Fruit fly (Drosophila melanogaster) whole organism, embryonic: Measurements from ENCODE around the gene Mgat4b.

Experiments
- BEAF-32 ChIP-seq: fragments of 200-800 bp; sonication (Bioruptor generic); optimal IDR thresholded peaks from 3 replicates; lab custom pipeline; 2017; ENCODE audit warnings: missing biosample characterization, missing genetic modification characterization, mild to moderate bottlenecking, moderate library complexity, missing genetic modification reagents
- Blimp-1 ChIP-seq: fragments of 200-800 bp; sonication (Bioruptor generic); optimal IDR thresholded peaks from 3 replicates; lab custom pipeline; 2018; ENCODE audit warnings: missing biosample characterization, missing genetic modification characterization, mild to moderate bottlenecking, moderate library complexity, missing genetic modification reagents
- BtbVII ChIP-seq: fragments of 200-800 bp; sonication (Bioruptor generic); optimal IDR thresholded peaks from 3 replicates; lab custom pipeline; 2017; ENCODE audit warnings: missing biosample characterization, mild to moderate bottlenecking, missing genetic modification characterization
- CG10274 ChIP-seq: fragments of 200-800 bp; sonication (Bioruptor generic); optimal IDR thresholded peaks from 3 replicates; lab custom pipeline; 2017; ENCODE audit warnings: missing biosample characterization, mild to moderate bottlenecking, missing genetic modification characterization
- CG11398 ChIP-seq: fragments of 200-800 bp; sonication (Bioruptor generic); optimal IDR thresholded peaks from 2 replicates; lab custom pipeline; 2016; ENCODE audit warnings: missing biosample characterization, missing genetic modification characterization
- CG11456 ChIP-seq: fragments of 200-800 bp; sonication (Bioruptor generic); IDR thresholded peaks from 3 replicates; pipeline ENCODE4 v1.3.6; 2022; ENCODE audit warnings: missing biosample characterization, missing genetic modification characterization
- CG12769 ChIP-seq: fragments of 200-800 bp; sonication (Bioruptor generic); optimal IDR thresholded peaks from 2 replicates; lab custom pipeline; 2019; ENCODE audit warnings: missing biosample characterization, mild to moderate bottlenecking, missing genetic modification characterization, moderate library complexity
- CG13894 ChIP-seq: fragments of 200-800 bp; sonication (Bioruptor generic); optimal IDR thresholded peaks from 3 replicates; lab custom pipeline; 2018; ENCODE audit warnings: missing biosample characterization, mild to moderate bottlenecking, missing genetic modification characterization, moderate library complexity
- CG14014 ChIP-seq: fragments of 200-800 bp; sonication (Bioruptor generic); IDR thresholded peaks from 2 replicates; pipeline ENCODE4 v1.3.6; 2022; ENCODE audit warnings: missing biosample characterization, missing genetic modification characterization
- CG14441 ChIP-seq: fragments of 200-800 bp; sonication (Bioruptor generic); IDR thresholded peaks from 2 replicates; pipeline ENCODE4 v1.3.6; 2022; ENCODE audit warnings: missing biosample characterization, missing genetic modification characterization
- CG1529 ChIP-seq: fragments of 200-800 bp; sonication (Bioruptor generic); optimal IDR thresholded peaks from 3 replicates; lab custom pipeline; 2018; ENCODE audit warnings: missing biosample characterization, missing genetic modification characterization
- CG17359 ChIP-seq: fragments of 200-800 bp; sonication (Bioruptor generic); optimal IDR thresholded peaks from 3 replicates; lab custom pipeline; 2018; ENCODE audit warnings: missing biosample characterization, mild to moderate bottlenecking, missing genetic modification characterization, moderate library complexity
- CG2889 ChIP-seq: fragments of 200-800 bp; sonication (Bioruptor generic); IDR thresholded peaks from 3 replicates; pipeline ENCODE4 v1.3.6; 2022; ENCODE audit warnings: missing biosample characterization, missing genetic modification characterization
- CG30431 ChIP-seq: fragments of 200-800 bp; sonication (Bioruptor generic); optimal IDR thresholded peaks from 2 replicates; lab custom pipeline; 2017; ENCODE audit warnings: missing biosample characterization, missing genetic modification characterization
- CG5180 ChIP-seq: fragments of 200-800 bp; sonication (Bioruptor generic); optimal IDR thresholded peaks from 3 replicates; lab custom pipeline; 2017; ENCODE audit warnings: missing biosample characterization, missing genetic modification characterization, mild to moderate bottlenecking, moderate library complexity, missing genetic modification reagents
- CG7357 ChIP-seq: fragments of 200-800 bp; sonication (Bioruptor generic); IDR thresholded peaks from 3 replicates; pipeline ENCODE4 v1.3.6; 2022; ENCODE audit warnings: missing biosample characterization, missing genetic modification characterization
- CG7963 ChIP-seq: fragments of 200-800 bp; sonication (Bioruptor generic); IDR thresholded peaks from 3 replicates; pipeline ENCODE4 v1.3.6; 2022; ENCODE audit warnings: missing biosample characterization, missing genetic modification characterization; ENCODE audit not compliant: partially characterized antibody
- CG9727 ChIP-seq: fragments of 200-800 bp; sonication (Bioruptor generic); optimal IDR thresholded peaks from 3 replicates; lab custom pipeline; 2017; ENCODE audit warnings: missing biosample characterization, mild to moderate bottlenecking, missing genetic modification characterization
- CG9817 ChIP-seq: fragments of 200-800 bp; sonication (Bioruptor generic); optimal IDR thresholded peaks from 2 replicates; lab custom pipeline; 2018; ENCODE audit warnings: missing biosample characterization, mild to moderate bottlenecking, missing genetic modification characterization, moderate library complexity
- CG9932 ChIP-seq: fragments of 200-800 bp; sonication (Bioruptor generic); IDR thresholded peaks from 2 replicates; pipeline ENCODE4 v1.3.6; 2022; ENCODE audit warnings: missing biosample characterization, missing genetic modification characterization
- CkIIα-i1 ChIP-seq: fragments of 200-800 bp; sonication (Bioruptor generic); IDR thresholded peaks from 2 replicates; pipeline ENCODE4 v1.3.6; 2022; ENCODE audit warnings: missing biosample characterization, missing genetic modification characterization
- Dek ChIP-seq: fragments of 200-800 bp; sonication (Bioruptor generic); optimal IDR thresholded peaks from 3 replicates; lab custom pipeline; 2019; ENCODE audit warnings: missing biosample characterization, mild to moderate bottlenecking, missing genetic modification characterization, moderate library complexity
- H2.0 ChIP-seq: fragments of 200-800 bp; sonication (Bioruptor generic); IDR thresholded peaks from 2 replicates; pipeline ENCODE4 v1.3.6; 2022; ENCODE audit warnings: missing biosample characterization, missing genetic modification characterization
- HLH3B ChIP-seq: fragments of 200-800 bp; sonication (Bioruptor generic); IDR thresholded peaks from 2 replicates; pipeline ENCODE4 v1.3.6; 2022; ENCODE audit warnings: missing biosample characterization, missing genetic modification characterization
- HLH4C ChIP-seq: fragments of 200-800 bp; sonication (Bioruptor generic); IDR thresholded peaks from 3 replicates; pipeline ENCODE4 v1.3.6; 2022; ENCODE audit warnings: missing biosample characterization, missing genetic modification characterization; ENCODE audit not compliant: partially characterized antibody
- Kr ChIP-seq: fragments of 200-800 bp; sonication (Bioruptor generic); optimal IDR thresholded peaks from 2 replicates; lab custom pipeline; 2017; ENCODE audit warnings: missing biosample characterization, mild to moderate bottlenecking, missing genetic modification characterization
- Nf-YB ChIP-seq: fragments of 200-800 bp; sonication (Bioruptor generic); optimal IDR thresholded peaks from 3 replicates; lab custom pipeline; 2019; ENCODE audit warnings: missing biosample characterization, mild to moderate bottlenecking, missing genetic modification characterization, moderate library complexity
- Ravus ChIP-seq: fragments of 200-800 bp; sonication (Bioruptor generic); IDR thresholded peaks from 2 replicates; pipeline ENCODE4 v1.3.6; 2022; ENCODE audit warnings: missing biosample characterization, missing genetic modification characterization
- TFAM ChIP-seq: fragments of 200-800 bp; sonication (Bioruptor generic); optimal IDR thresholded peaks from 2 replicates; lab custom pipeline; 2017; ENCODE audit warnings: missing biosample characterization, missing genetic modification characterization, inconsistent platforms
- abd-A ChIP-seq: fragments of 200-800 bp; sonication (Bioruptor generic); optimal IDR thresholded peaks from 3 replicates; lab custom pipeline; 2019; ENCODE audit warnings: missing biosample characterization, mild to moderate bottlenecking, missing genetic modification characterization, moderate library complexity
- ap ChIP-seq: fragments of 200-800 bp; sonication (Bioruptor generic); IDR thresholded peaks from 2 replicates; pipeline ENCODE4 v1.3.6; 2022; ENCODE audit warnings: missing biosample characterization, missing genetic modification characterization
- az2 ChIP-seq: fragments of 200-800 bp; sonication (Bioruptor generic); optimal IDR thresholded peaks from 3 replicates; lab custom pipeline; 2016; ENCODE audit warnings: missing biosample characterization, missing genetic modification characterization
- chm ChIP-seq: fragments of 200-800 bp; sonication (Bioruptor generic); IDR thresholded peaks from 2 replicates; pipeline ENCODE4 v1.3.6; 2022; ENCODE audit warnings: missing biosample characterization, missing genetic modification characterization
- ci ChIP-seq: fragments of 200-800 bp; sonication (Bioruptor generic); IDR thresholded peaks from 3 replicates; pipeline ENCODE4 v1.3.6; 2022; ENCODE audit warnings: missing biosample characterization, missing genetic modification characterization
- corto ChIP-seq: fragments of 200-800 bp; sonication (Bioruptor generic); optimal IDR thresholded peaks from 2 replicates; lab custom pipeline; 2016; ENCODE audit warnings: missing biosample characterization, mild to moderate bottlenecking, missing genetic modification characterization, moderate library complexity
- disco-r ChIP-seq: fragments of 200-800 bp; sonication (Bioruptor generic); optimal IDR thresholded peaks from 2 replicates; lab custom pipeline; 2016; ENCODE audit warnings: missing biosample characterization, missing genetic modification characterization
- fd102C ChIP-seq: fragments of 200-800 bp; sonication (Bioruptor generic); optimal IDR thresholded peaks from 2 replicates; lab custom pipeline; 2018; ENCODE audit warnings: missing biosample characterization, mild to moderate bottlenecking, missing genetic modification characterization, moderate library complexity
- fu2 ChIP-seq: fragments of 200-800 bp; sonication (Bioruptor generic); optimal IDR thresholded peaks from 2 replicates; lab custom pipeline; 2016; ENCODE audit warnings: missing biosample characterization, missing genetic modification characterization
- hbn ChIP-seq: fragments of 200-800 bp; sonication (Bioruptor generic); IDR thresholded peaks from 2 replicates; pipeline ENCODE4 v1.3.6; 2022; ENCODE audit warnings: missing biosample characterization, missing genetic modification characterization; ENCODE audit not compliant: partially characterized antibody
- lbe ChIP-seq: fragments of 200-800 bp; sonication (Bioruptor generic); optimal IDR thresholded peaks from 2 replicates; lab custom pipeline; 2016; ENCODE audit warnings: missing biosample characterization, mild to moderate bottlenecking, missing genetic modification characterization
- lilli ChIP-seq: fragments of 200-800 bp; sonication (Bioruptor generic); optimal IDR thresholded peaks from 3 replicates; lab custom pipeline; 2016; ENCODE audit warnings: missing biosample characterization, missing genetic modification characterization
- oc ChIP-seq: fragments of 200-800 bp; sonication (Bioruptor generic); optimal IDR thresholded peaks from 2 replicates; lab custom pipeline; 2018; ENCODE audit warnings: missing biosample characterization, mild to moderate bottlenecking, missing genetic modification characterization, moderate library complexity
- schlank ChIP-seq: fragments of 200-800 bp; sonication (Bioruptor generic); optimal IDR thresholded peaks from 2 replicates; lab custom pipeline; 2018; ENCODE audit warnings: missing biosample characterization, mild to moderate bottlenecking, missing genetic modification characterization
- sens ChIP-seq: fragments of 200-800 bp; sonication (Bioruptor generic); peaks from one replicate; lab custom pipeline; 2016; ENCODE audit warnings: missing biosample characterization, missing genetic modification characterization
- sens-2 ChIP-seq: fragments of 200-800 bp; sonication (Bioruptor generic); IDR thresholded peaks from 2 replicates; pipeline ENCODE4 v1.3.6; 2022; ENCODE audit warnings: missing biosample characterization, missing genetic modification characterization
- sisA ChIP-seq: fragments of 200-800 bp; sonication (Bioruptor generic); IDR thresholded peaks from 2 replicates; pipeline ENCODE4 v1.3.6; 2022; ENCODE audit warnings: missing biosample characterization, missing genetic modification characterization
- sr ChIP-seq: fragments of 200-800 bp; sonication (Bioruptor generic); IDR thresholded peaks from 3 replicates; pipeline ENCODE4 v1.3.6; 2022; ENCODE audit warnings: missing biosample characterization, missing genetic modification characterization
- unc-4 ChIP-seq: fragments of 200-800 bp; sonication (Bioruptor generic); IDR thresholded peaks from 2 replicates; pipeline ENCODE4 v1.3.6; 2022; ENCODE audit warnings: missing biosample characterization, missing genetic modification characterization; ENCODE audit not compliant: partially characterized antibody
- wdn ChIP-seq: fragments of 200-800 bp; sonication (Bioruptor generic); IDR thresholded peaks from 2 replicates; pipeline ENCODE4 v1.3.6; 2022; ENCODE audit warnings: missing biosample characterization, missing genetic modification characterization
- wor ChIP-seq: fragments of 200-800 bp; sonication (Bioruptor generic); IDR thresholded peaks from 2 replicates; pipeline ENCODE4 v1.3.6; 2022; ENCODE audit warnings: missing biosample characterization, missing genetic modification characterization

The Mgat4b gene

DNA sequence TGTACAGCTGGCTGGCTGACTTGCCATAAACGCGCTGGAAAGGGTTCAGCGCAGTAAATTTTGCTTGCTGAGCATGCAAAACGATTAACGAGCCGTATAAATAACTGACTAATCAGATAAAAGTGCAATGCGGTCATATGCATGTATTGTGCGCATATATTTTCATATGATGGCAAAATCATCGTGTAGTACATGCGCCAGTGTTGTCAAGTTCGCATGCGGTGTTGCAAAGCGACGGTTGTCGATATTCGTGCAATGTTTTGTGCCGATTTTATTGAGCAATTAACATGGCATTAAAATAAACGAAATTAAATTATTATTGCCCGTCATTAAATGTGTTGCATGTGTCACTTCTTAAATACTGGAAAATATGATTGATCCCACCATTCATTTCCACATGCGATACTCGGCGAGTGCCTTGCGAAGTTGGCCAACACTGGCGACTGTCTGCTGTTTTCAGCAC, 21.1 kb upstream of the Mgat4b start (continued):
- peak; percentile 73 for TF ChIP-seq CG30431 (GFP tag; lab: Kevin White, UChicago)
- TF ChIP-seq Blimp-1 (GFP tag; lab: Kevin White, UChicago), result no peak
- peak; percentile 74 for TF ChIP-seq az2 (GFP tag; lab: Kevin White, UChicago)
- TF ChIP-seq CG17359 (tag; lab: Kevin White, UChicago), result peak; percentile 63
- no peak for TF ChIP-seq oc (tag; lab: Kevin White, UChicago)
- peak; percentile 18 for TF ChIP-seq fd102C (GFP tag; lab: Kevin White, UChicago)
- TF ChIP-seq CG12769 (tag; lab: Kevin White, UChicago), result no peak
- peak; percentile 64 for TF ChIP-seq HLH3B
- TF ChIP-seq CG5180, result peak; percentile 48
- peak; percentile 76 for TF ChIP-seq unc-4 (GFP tag; lab: Robert Waterston, UW)
- no peak for TF ChIP-seq Nf-YB
- TF ChIP-seq CG1529, result peak; percentile 49
- peak; percentile 69 for TF ChIP-seq schlank (tag; lab: Kevin White, UChicago)
- peak; percentile 76 for TF ChIP-seq HLH4C (GFP tag; lab: Robert Waterston, UW)
- peak; percentile 91 for TF ChIP-seq lbe (GFP tag; lab: Kevin White, UChicago)
- TF ChIP-seq TFAM (GFP tag; lab: Kevin White, UChicago), result no peak
- TF ChIP-seq CG9727 (GFP tag; lab: Kevin White, UChicago), result peak; percentile 64
- peak; percentile 61 for TF ChIP-seq CG11398 (GFP tag; lab: Kevin White, UChicago)
- peak; percentile 80 for TF ChIP-seq CG9817 (tag; lab: Kevin White, UChicago)
- no peak for TF ChIP-seq sens-2 (GFP tag; lab: Robert Waterston, UW)
- peak; percentile 54 for TF ChIP-seq wdn (GFP tag; lab: Robert Waterston, UW)
- TF ChIP-seq CkIIα-i1 (GFP tag; lab: Robert Waterston, UW), result no peak
- TF ChIP-seq sens (GFP tag; lab: Kevin White, UChicago), result peak; percentile 98
- TF ChIP-seq lilli, result peak; percentile 91
- 0 out of 3 replicates have a peak, but pooled peaks have one; percentile 61 for TF ChIP-seq CG7963 (GFP tag; lab: Robert Waterston, UW)
- peak; percentile 69 for TF ChIP-seq hbn
- peak; percentile 86 for TF ChIP-seq ci
- no peak for TF ChIP-seq Kr (GFP tag; lab: Kevin White, UChicago)
- peak; percentile 68 for TF ChIP-seq CG14441 (GFP tag; lab: Robert Waterston, UW)
- peak; percentile 76 for TF ChIP-seq disco-r
- TF ChIP-seq CG11456, result peak; percentile 76
- peak; percentile 61 for TF ChIP-seq chm (GFP tag; lab: Robert Waterston, UW)
- peak; percentile 83 for TF ChIP-seq BEAF-32 (GFP tag; lab: Kevin White, UChicago)
- TF ChIP-seq ap (GFP tag; lab: Robert Waterston, UW), result peak; percentile 51; the same call in 1 of the 2 replicates
- no peak for TF ChIP-seq Ravus (GFP tag; lab: Robert Waterston, UW)
- peak; percentile 90 for TF ChIP-seq CG9932
- peak; percentile 68 for TF ChIP-seq CG7357
- no peak for TF ChIP-seq abd-A (tag; lab: Kevin White, UChicago)
- TF ChIP-seq CG2889 (GFP tag; lab: Robert Waterston, UW), result 0 out of 3 replicates have a peak, but pooled peaks have one; percentile 54
- TF ChIP-seq corto (GFP tag; lab: Kevin White, UChicago), result peak; percentile 64
- no peak for TF ChIP-seq sr (GFP tag; lab: Robert Waterston, UW)
- TF ChIP-seq CG13894, result no peak
- TF ChIP-seq sisA, result peak; percentile 76
- TF ChIP-seq H2.0, result peak; percentile 47; the same call in 1 of the 2 replicates
- TF ChIP-seq BtbVII (GFP tag; lab: Kevin White, UChicago), result peak; percentile 49
- TF ChIP-seq wor (GFP tag; lab: Robert Waterston, UW), result peak; percentile 59
- TF ChIP-seq CG14014 (GFP tag; lab: Robert Waterston, UW), result peak; percentile 54; the same call in 1 of the 2 replicates
- TF ChIP-seq fu2, result peak; percentile 80
- peak; percentile 37 for TF ChIP-seq CG10274
- peak; percentile 45 for TF ChIP-seq Dek (tag; lab: Kevin White, UChicago)
